Worm (Caenorhabditis elegans) whole organism, young adult: ENCODE results near the gene T23B7.3.

Experiments used
- B0019.2 ChIP-seq: fragments of 200-800 bp; sonication (Bioruptor generic); conservative IDR thresholded peaks from 2 replicates; pipeline ENCODE4 v1.3.6; 2022; ENCODE audit warnings: missing genetic modification reagents, missing genetic modification characterization, missing compliant biosample characterization
- D2030.7 ChIP-seq: fragments of 200-800 bp; sonication (Bioruptor generic); IDR thresholded peaks from 2 replicates; pipeline ENCODE4 v1.3.6; 2022; ENCODE audit warnings: missing genetic modification reagents, missing genetic modification characterization, missing compliant biosample characterization
- F10E7.11 ChIP-seq: sonication (generic microtip); optimal IDR thresholded peaks from 2 replicates; lab custom pipeline; 2017; ENCODE audit warnings: mild to moderate bottlenecking, missing genetic modification characterization, moderate library complexity, missing compliant biosample characterization
- F23B12.7 ChIP-seq: sonication (generic microtip); optimal IDR thresholded peaks from 2 replicates; lab custom pipeline; 2017; ENCODE audit warnings: missing genetic modification characterization, mild to moderate bottlenecking, missing compliant biosample characterization, antibody characterized with exemption, moderate library complexity; ENCODE audit not compliant: insufficient read depth
- F37B4.10 ChIP-seq: fragments of 200-800 bp; sonication (Bioruptor generic); IDR thresholded peaks from 2 replicates; pipeline ENCODE4 v1.3.6; 2022; ENCODE audit warnings: missing genetic modification characterization, missing compliant biosample characterization
- F39B2.1 ChIP-seq: fragments of 200-800 bp; sonication (Bioruptor generic); IDR thresholded peaks from 2 replicates; pipeline ENCODE4 v1.3.6; 2022; ENCODE audit warnings: missing genetic modification reagents, missing genetic modification characterization, missing compliant biosample characterization
- K12H6.12 ChIP-seq: fragments of 200-800 bp; sonication (Bioruptor generic); optimal IDR thresholded peaks from 2 replicates; lab custom pipeline; 2018; ENCODE audit warnings: mild to moderate bottlenecking, missing genetic modification characterization, missing compliant biosample characterization
- Y53G8AR.9 ChIP-seq: fragments of 200-800 bp; sonication (Bioruptor generic); conservative IDR thresholded peaks from 2 replicates; pipeline ENCODE4 v1.3.6; 2022; ENCODE audit warnings: missing genetic modification reagents, missing genetic modification characterization, missing compliant biosample characterization
- ama-1 ChIP-seq, 3 experiments: fragments of 150-350 bp in 1 of 3; sonication (generic microtip) in 2 of 3; optimal IDR thresholded peaks; 2 replicates each; lab custom pipeline; 2014 to 2018; ENCODE audit warnings: missing biosample characterization in 2 of 3, missing genetic modification characterization in 2 of 3, missing genetic modification reagents in 2 of 3
- aptf-3 ChIP-seq: fragments of 200-800 bp; sonication (Bioruptor generic); IDR thresholded peaks from 2 replicates; pipeline ENCODE4 v1.3.6; 2022; ENCODE audit warnings: missing genetic modification characterization, missing compliant biosample characterization
- attf-6 ChIP-seq: fragments of 200-800 bp; sonication (Bioruptor generic); IDR thresholded peaks from 2 replicates; pipeline ENCODE4 v1.3.6; 2022; ENCODE audit warnings: missing genetic modification reagents, missing genetic modification characterization, missing compliant biosample characterization
- bed-2 ChIP-seq: fragments of 200-800 bp; sonication (Bioruptor generic); IDR thresholded peaks from 2 replicates; pipeline ENCODE4 v1.3.6; 2022; ENCODE audit warnings: missing genetic modification reagents, missing genetic modification characterization, missing compliant biosample characterization
- cebp-1 ChIP-seq, 2 experiments: fragments of 200-800 bp in 1 of 2; sonication (Bioruptor generic) in 1 of 2; sonication (generic microtip) in 1 of 2; IDR thresholded peaks in 1 of 2; optimal IDR thresholded peaks in 1 of 2; 2 replicates each; pipeline versions ENCODE4 v1.3.6 to Lab custom; 2017 to 2022; ENCODE audit warnings: missing compliant biosample characterization in 2 of 2, missing genetic modification characterization in 2 of 2, mild to moderate bottlenecking in 1 of 2, missing genetic modification reagents in 1 of 2, moderate library complexity in 1 of 2
- ceh-27 ChIP-seq: fragments of 200-800 bp; sonication (Bioruptor generic); optimal IDR thresholded peaks from 2 replicates; lab custom pipeline; 2018; ENCODE audit warnings: mild to moderate bottlenecking, missing genetic modification characterization, moderate library complexity, missing compliant biosample characterization
- dox-1 ChIP-seq: fragments of 200-800 bp; sonication (Bioruptor generic); IDR thresholded peaks from 2 replicates; pipeline ENCODE4 v1.3.6; 2022; ENCODE audit warnings: missing genetic modification reagents, missing genetic modification characterization, missing compliant biosample characterization
- dpl-1 ChIP-seq: fragments of 150-350 bp; optimal IDR thresholded peaks from 2 replicates; lab custom pipeline; 2014; ENCODE audit warnings: missing biosample characterization, missing genetic modification reagents, missing genetic modification characterization
- efl-1 ChIP-seq: fragments of 150-350 bp; optimal IDR thresholded peaks from 2 replicates; lab custom pipeline; 2014; ENCODE audit warnings: missing biosample characterization, missing genetic modification reagents, missing genetic modification characterization
- ekl-4 ChIP-seq: fragments of 200-800 bp; sonication (Bioruptor generic); IDR thresholded peaks from 2 replicates; pipeline ENCODE4 v1.3.6; 2022; ENCODE audit warnings: missing genetic modification reagents, missing genetic modification characterization, missing compliant biosample characterization
- hlh-26 ChIP-seq: fragments of 200-800 bp; sonication (Bioruptor generic); conservative IDR thresholded peaks from 2 replicates; pipeline ENCODE4 v1.3.6; 2022; ENCODE audit warnings: missing genetic modification reagents, missing genetic modification characterization, missing compliant biosample characterization
- hmg-1.2 ChIP-seq: fragments of 200-800 bp; sonication (Bioruptor generic); IDR thresholded peaks from 2 replicates; pipeline ENCODE4 v1.3.6; 2022; ENCODE audit warnings: missing genetic modification reagents, missing genetic modification characterization, missing compliant biosample characterization
- hsf-1 ChIP-seq: fragments of 200-800 bp; sonication (Bioruptor generic); IDR thresholded peaks from 2 replicates; pipeline ENCODE4 v1.3.6; 2022; ENCODE audit warnings: missing genetic modification reagents, missing genetic modification characterization, missing compliant biosample characterization
- lag-1 ChIP-seq: fragments of 200-800 bp; sonication (Bioruptor generic); IDR thresholded peaks from 2 replicates; pipeline ENCODE4 v1.3.6; 2022; ENCODE audit warnings: missing genetic modification reagents, missing genetic modification characterization, missing compliant biosample characterization
- let-526 ChIP-seq: fragments of 200-800 bp; sonication (Bioruptor generic); IDR thresholded peaks from 2 replicates; pipeline ENCODE4 v1.3.6; 2022; ENCODE audit warnings: missing genetic modification reagents, missing genetic modification characterization, missing compliant biosample characterization
- let-607 ChIP-seq, 2 experiments: fragments of 200-800 bp in 1 of 2; sonication (Bioruptor generic) in 1 of 2; sonication (generic microtip) in 1 of 2; optimal IDR thresholded peaks; 2 replicates each; lab custom pipeline; 2016 to 2018; ENCODE audit warnings: mild to moderate bottlenecking in 2 of 2, missing compliant biosample characterization in 2 of 2, missing genetic modification characterization in 2 of 2, moderate library complexity in 2 of 2, missing genotype in 1 of 2
- lin-35 ChIP-seq, 3 experiments: fragments of 150-350 bp in 2 of 3; sonication (generic microtip) in 1 of 3; optimal IDR thresholded peaks; 2 replicates each; lab custom pipeline; 2014 to 2018; ENCODE audit warnings: missing biosample characterization in 3 of 3, missing genetic modification characterization in 3 of 3, missing genetic modification reagents in 3 of 3
- lin-40 ChIP-seq: sonication (generic microtip); optimal IDR thresholded peaks from 2 replicates; lab custom pipeline; 2016; ENCODE audit warnings: missing genetic modification characterization, mild to moderate bottlenecking, missing compliant biosample characterization, missing genotype, missing genetic modification reagents
- lin-54 ChIP-seq: fragments of 200-800 bp; sonication (Bioruptor generic); optimal IDR thresholded peaks from 2 replicates; lab custom pipeline; 2018; ENCODE audit warnings: mild to moderate bottlenecking, missing genetic modification characterization, missing compliant biosample characterization
- lsl-1 ChIP-seq: fragments of 200-800 bp; sonication (Bioruptor generic); optimal IDR thresholded peaks from 2 replicates; lab custom pipeline; 2018; ENCODE audit warnings: mild to moderate bottlenecking, missing genetic modification characterization, moderate library complexity, missing compliant biosample characterization
- lsy-27 ChIP-seq: sonication (generic microtip); optimal IDR thresholded peaks from 2 replicates; lab custom pipeline; 2017; ENCODE audit warnings: missing genetic modification characterization, mild to moderate bottlenecking, missing compliant biosample characterization, antibody characterized with exemption, missing genotype, borderline replicate concordance; ENCODE audit not compliant: insufficient read depth
- madf-6 ChIP-seq: fragments of 200-800 bp; sonication (Bioruptor generic); IDR thresholded peaks from 2 replicates; pipeline ENCODE4 v1.3.6; 2022; ENCODE audit warnings: missing genetic modification reagents, missing genetic modification characterization, missing compliant biosample characterization
- madf-8 ChIP-seq: fragments of 200-800 bp; sonication (Bioruptor generic); conservative IDR thresholded peaks from 2 replicates; pipeline ENCODE4 v1.3.6; 2022; ENCODE audit warnings: missing genetic modification reagents, missing genetic modification characterization, missing compliant biosample characterization
- nfyb-1 ChIP-seq: fragments of 200-800 bp; sonication (Bioruptor generic); IDR thresholded peaks from 2 replicates; pipeline ENCODE4 v1.3.6; 2022; ENCODE audit warnings: missing genetic modification reagents, missing genetic modification characterization, missing compliant biosample characterization
- nhr-80 ChIP-seq: sonication (generic microtip); optimal IDR thresholded peaks from 2 replicates; lab custom pipeline; 2016; ENCODE audit warnings: missing genetic modification characterization, missing compliant biosample characterization
- somi-1 ChIP-seq: fragments of 200-800 bp; sonication (Bioruptor generic); optimal IDR thresholded peaks from 2 replicates; lab custom pipeline; 2018; ENCODE audit warnings: mild to moderate bottlenecking, missing genetic modification characterization, missing compliant biosample characterization
- tbp1 ChIP-seq: fragments of 200-800 bp; sonication (Bioruptor generic); optimal IDR thresholded peaks from 2 replicates; lab custom pipeline; 2018; ENCODE audit warnings: mild to moderate bottlenecking, missing genetic modification characterization, missing compliant biosample characterization
- unc-130 ChIP-seq: sonication (generic microtip); optimal IDR thresholded peaks from 2 replicates; lab custom pipeline; 2016; ENCODE audit warnings: missing genetic modification reagents, missing genetic modification characterization, missing compliant biosample characterization
- zim-3 ChIP-seq: sonication (generic microtip); optimal IDR thresholded peaks from 2 replicates; lab custom pipeline; 2017; ENCODE audit warnings: mild to moderate bottlenecking, missing genetic modification characterization, moderate library complexity, missing compliant biosample characterization
- ztf-22 ChIP-seq: fragments of 200-800 bp; sonication (Bioruptor generic); optimal IDR thresholded peaks from 2 replicates; lab custom pipeline; 2018; ENCODE audit warnings: mild to moderate bottlenecking, missing genetic modification characterization, moderate library complexity, missing compliant biosample characterization
- ztf-26 ChIP-seq: sonication (generic microtip); optimal IDR thresholded peaks from 2 replicates; lab custom pipeline; 2017; ENCODE audit warnings: missing genetic modification characterization, missing compliant biosample characterization

Gene T23B7.3

DNA sequence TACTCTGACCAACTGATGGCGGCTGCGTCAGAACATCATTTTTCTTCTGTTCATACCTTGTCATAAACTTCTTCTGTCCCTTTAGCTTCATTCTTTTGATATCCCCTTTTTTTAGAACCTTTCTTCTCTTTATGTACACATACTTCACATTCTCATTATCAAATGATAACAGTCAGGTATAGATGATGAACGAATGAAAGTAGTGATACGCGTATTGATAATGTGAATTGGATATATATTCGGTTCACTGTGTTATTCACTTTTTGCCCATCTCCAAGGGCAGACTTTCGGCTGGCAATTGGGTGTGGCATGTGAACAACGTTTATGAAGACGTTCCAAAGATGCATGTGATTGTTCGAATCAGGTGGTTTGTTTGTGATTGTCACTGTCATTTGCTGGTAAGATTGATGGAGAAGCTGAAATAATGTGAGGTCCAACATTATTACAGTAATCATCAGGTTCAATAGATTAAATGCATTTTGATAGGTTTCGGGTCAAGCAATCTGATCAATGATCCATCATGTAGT, 24.4 kb downstream of the T23B7.3 start, which contains the start of gene F11G11.15:
Gene F11G11.15 (plus strand): TSS at position 511 of the 527 bp plus-strand sequence.
- TF ChIP-seq dpl-1 (GFP tag; lab: Kevin White, UChicago): no peak
- no peak for TF ChIP-seq F23B12.7 (tag; lab: Kevin White, UChicago)
- TF ChIP-seq F10E7.11 (tag; lab: Kevin White, UChicago): no peak
- TF ChIP-seq ztf-26: peak; percentile 39
- no peak for TF ChIP-seq unc-130 (GFP tag; lab: Kevin White, UChicago)

- no peak for TF ChIP-seq F37B4.10
- TF ChIP-seq lin-40 (tag; lab: Kevin White, UChicago): peak; percentile 16
These were observed 26.1 kb downstream of the T23B7.3 start, which contains the start of gene F11G11.13 for ce11 chrII:4876091-4876490. Gene F11G11.13 (minus strand): TSS chrII:4876179.

ce11 chrII:4879629-4880028, 29.6 kb downstream of the T23B7.3 start, which contains the start of gene gst-6:
Gene gst-6 (plus strand): TSS chrII:4879891.
- TF ChIP-seq ama-1 (optimal IDR thresholded peaks at IDR 0.05; lab: Kevin White, UChicago) (no peak), ama-1 (GFP tag; optimal IDR thresholded peaks at IDR 0.05; lab: Kevin White, UChicago) (no peak), lsl-1 (GFP tag; lab: Kevin White, UChicago) (no peak), nhr-80 (peak; percentile 29)

ce11 chrII:4881727-4882126, 31.7 kb downstream of the T23B7.3 start, which contains the start of gene gst-7:
Gene gst-7 (plus strand): TSS chrII:4882062.
- no peak for TF ChIP-seq let-607 (tag; optimal IDR thresholded peaks at IDR 0.05; lab: Kevin White, UChicago)
- TF ChIP-seq dox-1: 0 out of 2 replicates have a peak, but pooled peaks have one; percentile 7
- no peak for TF ChIP-seq lin-35 (GFP tag; optimal IDR thresholded peaks at IDR 0.05; lab: Kevin White, UChicago)
- peak; percentile 72 for TF ChIP-seq madf-6 (GFP tag; lab: Robert Waterston, UW)
- peak; percentile 41 for TF ChIP-seq tbp1
- no peak for TF ChIP-seq B0019.2 (GFP tag; lab: Robert Waterston, UW)
- TF ChIP-seq cebp-1 (GFP tag; IDR thresholded peaks at IDR 0.05; lab: Robert Waterston, UW): no peak
- peak; percentile 1 for TF ChIP-seq cebp-1 (tag; optimal IDR thresholded peaks at IDR 0.05; lab: Kevin White, UChicago)
- no peak for TF ChIP-seq K12H6.12 (tag; lab: Kevin White, UChicago)
- TF ChIP-seq ztf-26: no peak
- no peak for TF ChIP-seq ekl-4
- peak; percentile 18 for TF ChIP-seq lin-54
- 0 out of 2 replicates have a peak, but pooled peaks have one; percentile 60 for TF ChIP-seq aptf-3
- no peak for TF ChIP-seq lag-1 (GFP tag; lab: Robert Waterston, UW)
- TF ChIP-seq dpl-1 (GFP tag; lab: Kevin White, UChicago): peak; percentile 48
- TF ChIP-seq hmg-1.2 (GFP tag; lab: Robert Waterston, UW): peak; percentile 58; the same call in 1 of the 2 replicates
- no peak for TF ChIP-seq ama-1 (optimal IDR thresholded peaks at IDR 0.05; lab: Kevin White, UChicago)
- no peak for TF ChIP-seq ama-1 (GFP tag; optimal IDR thresholded peaks at IDR 0.05; lab: Kevin White, UChicago)
- TF ChIP-seq efl-1 (GFP tag; lab: Kevin White, UChicago): peak; percentile 68
- TF ChIP-seq attf-6: no peak
- TF ChIP-seq lsy-27 (tag; lab: Kevin White, UChicago): no peak
- 0 out of 2 replicates have a peak, but pooled peaks have one; percentile 32 for TF ChIP-seq nfyb-1
- peak; percentile 44; the same call in 1 of the 2 replicates for TF ChIP-seq hsf-1
- TF ChIP-seq ceh-27 (GFP tag; lab: Kevin White, UChicago): peak; percentile 38
- TF ChIP-seq let-526 (GFP tag; lab: Robert Waterston, UW): no peak
- TF ChIP-seq madf-8 (GFP tag; lab: Robert Waterston, UW): peak; percentile 35; the same call in 1 of the 2 replicates
- TF ChIP-seq hlh-26 (GFP tag; lab: Robert Waterston, UW): no peak
- TF ChIP-seq lsl-1 (GFP tag; lab: Kevin White, UChicago): peak; percentile 10
- TF ChIP-seq bed-2 (GFP tag; lab: Robert Waterston, UW): no peak
- no peak for TF ChIP-seq ztf-22 (GFP tag; lab: Kevin White, UChicago)
- no peak for TF ChIP-seq somi-1
- TF ChIP-seq F39B2.1 (GFP tag; lab: Robert Waterston, UW): no peak
- TF ChIP-seq nhr-80: peak; percentile 58
- no peak for TF ChIP-seq zim-3 (tag; lab: Kevin White, UChicago)
- TF ChIP-seq Y53G8AR.9 (GFP tag; lab: Robert Waterston, UW): no peak
- TF ChIP-seq D2030.7: peak; percentile 25; the same call in 1 of the 2 replicates
- peak; percentile 28 for TF ChIP-seq lin-40 (tag; lab: Kevin White, UChicago)
